Fruit fly (Drosophila melanogaster) S2 (cell line): ENCODE data around the gene CG17770.

ENCODE experiments used
- CG8478 ChIP-seq: fragments of >200 bp; optimal IDR thresholded peaks from 2 replicates; lab custom pipeline; 2018
- CTCF ChIP-seq, 2 experiments: fragments of >200 bp; optimal IDR thresholded peaks; 2 replicates each; lab custom pipeline; 2018

dm6 chr3R:25791807-25792206 is 19.9 kb upstream of the CG17770 start:
- TF ChIP-seq CTCF (optimal IDR thresholded peaks at IDR 0.05; lab: Kevin White, UChicago) (no peak), CG8478 (lab: Kevin White, UChicago) (no peak)
